Fruit fly (Drosophila melanogaster): ENCODE data around the gene CG11523.

The CG11523 gene

DNA sequence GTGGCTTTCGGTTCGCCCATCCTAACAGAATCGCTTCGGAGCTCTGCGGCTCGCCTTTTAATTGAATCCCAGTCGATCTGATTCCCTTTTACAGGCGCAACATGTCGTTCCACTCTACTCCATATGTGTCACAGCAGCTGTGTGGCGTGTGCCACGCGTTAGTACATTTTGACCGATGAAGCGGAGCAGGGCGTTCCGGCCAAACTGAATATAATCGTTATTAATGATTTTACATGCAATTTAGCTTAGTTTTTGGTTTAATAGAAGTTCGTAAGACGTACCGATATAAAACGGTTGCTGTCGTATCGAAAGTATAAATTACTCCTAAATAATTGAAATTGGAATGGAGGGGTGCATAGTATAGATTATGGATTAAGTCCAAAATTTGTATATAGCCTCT lies at the start of gene CG11523:
Gene CG11523, minus strand, starts transcription at position 145 of the 400 bp plus-strand sequence.
- TF ChIP-seq CG7372 (GFP tag; IDR thresholded peaks at IDR 0.05) (no peak), CG6175 (GFP tag; IDR thresholded peaks at IDR 0.05) (no peak), Ravus (GFP tag; IDR thresholded peaks at IDR 0.05) (no peak), CG3838 (GFP tag; optimal IDR thresholded peaks at IDR 0.05) (no peak), Med (GFP tag) (peak; percentile 79), Nf-YA (GFP tag; IDR thresholded peaks at IDR 0.05) (no peak), kay (GFP tag; optimal IDR thresholded peaks at IDR 0.05) (peak; percentile 6), dm (GFP tag; optimal IDR thresholded peaks at IDR 0.05) (peak; percentile 57), CG11696 (GFP tag; IDR thresholded peaks at IDR 0.05) (no peak), YL-1 (GFP tag; optimal IDR thresholded peaks at IDR 0.05) (no peak), CG30431 (GFP tag; optimal IDR thresholded peaks at IDR 0.05) (no peak), fru (optimal IDR thresholded peaks at IDR 0.05) (no peak), sd (tag; optimal IDR thresholded peaks at IDR 0.05) (no peak), CG10431 (GFP tag; optimal IDR thresholded peaks at IDR 0.05) (no peak), amos (GFP tag; IDR thresholded peaks at IDR 0.05; ENCODE audit: partially characterized antibody) (peak; percentile 57), ash1 (GFP tag; optimal IDR thresholded peaks at IDR 0.05) (no peak), CG16779 (GFP tag; IDR thresholded peaks at IDR 0.05) (no peak), peb (GFP tag; IDR thresholded peaks at IDR 0.05) (no peak), Antp (GFP tag; optimal IDR thresholded peaks at IDR 0.05) (no peak), CG12744 (GFP tag; optimal IDR thresholded peaks at IDR 0.05) (no peak), Ssrp (tag; optimal IDR thresholded peaks at IDR 0.05) (no peak), z (GFP tag; IDR thresholded peaks at IDR 0.05) (no peak), HLHmδ (GFP tag; optimal IDR thresholded peaks at IDR 0.05) (peak; percentile 38), Bteb2 (GFP tag; optimal IDR thresholded peaks at IDR 0.05) (no peak), btn (GFP tag; optimal IDR thresholded peaks at IDR 0.05) (no peak), gsb (GFP tag; IDR thresholded peaks at IDR 0.05) (no peak), row (GFP tag; IDR thresholded peaks at IDR 0.05) (peak; percentile 74), Mrtf (GFP tag; IDR thresholded peaks at IDR 0.05) (no peak), Camta (GFP tag; optimal IDR thresholded peaks at IDR 0.05) (no peak), CG4854 (GFP tag; optimal IDR thresholded peaks at IDR 0.05) (no peak), CG8944 (GFP tag; optimal IDR thresholded peaks at IDR 0.05) (no peak), dmrt99B (tag; optimal IDR thresholded peaks at IDR 0.05) (no peak), jumu (GFP tag; optimal IDR thresholded peaks at IDR 0.05) (no peak), eve (GFP tag; optimal IDR thresholded peaks at IDR 0.05) (no peak), NC2β (GFP tag; optimal IDR thresholded peaks at IDR 0.05) (no peak), dan (GFP tag; IDR thresholded peaks at IDR 0.05) (no peak), crol (GFP tag; IDR thresholded peaks at IDR 0.05) (no peak), PHDP (tag; optimal IDR thresholded peaks at IDR 0.05) (no peak), Myb (GFP tag; optimal IDR thresholded peaks at IDR 0.05) (peak; percentile 39), hb (GFP tag; IDR thresholded peaks at IDR 0.05; ENCODE audit: partially characterized antibody) (no peak), CG10565 (GFP tag; optimal IDR thresholded peaks at IDR 0.05) (no peak), Dref (GFP tag; IDR thresholded peaks at IDR 0.05) (peak; percentile 42), dpn (GFP tag; optimal IDR thresholded peaks at IDR 0.05) (no peak), Dp (GFP tag; optimal IDR thresholded peaks at IDR 0.05) (no peak), CG7357 (GFP tag; IDR thresholded peaks at IDR 0.05) (no peak), CG10147 (GFP tag; optimal IDR thresholded peaks at IDR 0.05) (peak; percentile 3), Gug (GFP tag; IDR thresholded peaks at IDR 0.05) (no peak), fd102C (GFP tag; optimal IDR thresholded peaks at IDR 0.05) (no peak), CG10267 (tag; optimal IDR thresholded peaks at IDR 0.05) (peak; percentile 13), CG2199 (GFP tag; IDR thresholded peaks at IDR 0.05) (peak; percentile 46; the same call in 1 of the 3 replicates), CG17568 (GFP tag; optimal IDR thresholded peaks at IDR 0.05) (no peak), Vsx1 (GFP tag; optimal IDR thresholded peaks at IDR 0.05) (no peak), Dek (tag; optimal IDR thresholded peaks at IDR 0.05) (no peak)

Measured in whole organism, embryonic.